Worm (Caenorhabditis elegans): Measurements from ENCODE around the gene T17A3.12.

DNA sequence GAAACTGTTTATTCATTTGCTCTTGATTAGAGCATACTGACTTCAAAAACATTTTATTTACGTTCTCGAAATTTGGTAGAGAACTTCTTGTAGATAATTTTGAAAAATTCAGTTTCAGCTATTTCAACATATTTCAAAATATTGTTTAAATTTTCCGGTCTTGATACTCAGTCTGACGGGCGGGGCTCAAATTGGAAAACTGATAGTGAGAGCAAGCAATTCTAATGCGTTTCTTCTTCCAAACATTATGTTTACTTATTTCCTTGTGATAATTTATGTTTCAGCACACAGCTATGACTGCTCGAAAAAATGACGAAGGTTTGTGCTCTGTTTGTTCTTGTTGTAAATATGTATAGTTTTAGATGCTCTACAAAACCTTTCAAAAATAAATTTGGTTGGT is 24.8 kb downstream of the T17A3.12 start, which contains the start of gene pals-24:
- TF ChIP-seq ZK546.5 (tag; optimal IDR thresholded peaks at IDR 0.05) (no peak), ces-1 (GFP tag; optimal IDR thresholded peaks at IDR 0.05) (no peak)
